Worm (Caenorhabditis elegans) whole organism, mixed stage, embryonic: ENCODE results near the gene pole-4.
A peak's percentile ranks its signal among the peaks of the same experiment; 100 is the strongest.

ENCODE experiments used
- M03D4.4 ChIP-seq: sonication (generic microtip); optimal IDR thresholded peaks from 2 replicates; lab custom pipeline; 2017; ENCODE audit warnings: mild to moderate bottlenecking, missing genetic modification characterization, missing compliant biosample characterization
- bed-3 ChIP-seq: fragments of 200-800 bp; sonication (Bioruptor generic); optimal IDR thresholded peaks from 3 replicates; lab custom pipeline; 2018; ENCODE audit warnings: mild to moderate bottlenecking, missing genetic modification characterization, moderate library complexity, missing compliant biosample characterization
- blmp-1 ChIP-seq: fragments of 150-350 bp; optimal IDR thresholded peaks from 2 replicates; lab custom pipeline; 2014; ENCODE audit warnings: missing biosample characterization, missing genetic modification characterization
- ceh-39 ChIP-seq: fragments of 150-350 bp; optimal IDR thresholded peaks from 2 replicates; lab custom pipeline; 2014; ENCODE audit warnings: missing biosample characterization, missing genetic modification characterization
- ceh-43 ChIP-seq: fragments of 200-800 bp; sonication (Bioruptor generic); optimal IDR thresholded peaks from 2 replicates; lab custom pipeline; 2018; ENCODE audit warnings: mild to moderate bottlenecking, missing genetic modification characterization, moderate library complexity, missing compliant biosample characterization
- ceh-83 ChIP-seq: fragments of 200-800 bp; sonication (Bioruptor generic); optimal IDR thresholded peaks from 2 replicates; lab custom pipeline; 2018; ENCODE audit warnings: mild to moderate bottlenecking, missing genetic modification characterization, missing compliant biosample characterization
- ces-1 ChIP-seq: fragments of 150-350 bp; optimal IDR thresholded peaks from 2 replicates; lab custom pipeline; 2014; ENCODE audit warnings: missing biosample characterization, missing genetic modification reagents, missing genetic modification characterization
- drap-1 ChIP-seq: fragments of 200-800 bp; sonication (Bioruptor generic); optimal IDR thresholded peaks from 3 replicates; lab custom pipeline; 2018; ENCODE audit warnings: mild to moderate bottlenecking, missing genetic modification characterization, missing compliant biosample characterization
- elt-1 ChIP-seq: sonication (generic microtip); optimal IDR thresholded peaks from 2 replicates; lab custom pipeline; 2017; ENCODE audit warnings: missing genetic modification characterization, mild to moderate bottlenecking, missing compliant biosample characterization, antibody characterized with exemption, moderate library complexity, borderline replicate concordance; ENCODE audit not compliant: insufficient read depth
- elt-3 ChIP-seq: fragments of 150-350 bp; optimal IDR thresholded peaks from 2 replicates; lab custom pipeline; 2014; ENCODE audit warnings: missing biosample characterization, missing genetic modification characterization
- flh-1 ChIP-seq: fragments of 200-800 bp; sonication (Bioruptor generic); optimal IDR thresholded peaks from 2 replicates; lab custom pipeline; 2018; ENCODE audit warnings: mild to moderate bottlenecking, missing genetic modification characterization, moderate library complexity, missing compliant biosample characterization
- ham-2 ChIP-seq: fragments of 200-800 bp; sonication (Bioruptor generic); optimal IDR thresholded peaks from 2 replicates; lab custom pipeline; 2018; ENCODE audit warnings: mild to moderate bottlenecking, missing genetic modification characterization, missing compliant biosample characterization
- hlh-1 ChIP-seq: fragments of 150-350 bp; optimal IDR thresholded peaks from 2 replicates; lab custom pipeline; 2014; ENCODE audit warnings: missing biosample characterization, missing genetic modification reagents, missing genetic modification characterization
- lin-13 ChIP-seq: fragments of 150-350 bp; optimal IDR thresholded peaks from 2 replicates; lab custom pipeline; 2014; ENCODE audit warnings: missing biosample characterization, missing genetic modification characterization
- lin-32 ChIP-seq: fragments of 200-800 bp; sonication (Bioruptor generic); optimal IDR thresholded peaks from 2 replicates; lab custom pipeline; 2018; ENCODE audit warnings: mild to moderate bottlenecking, missing genetic modification characterization, missing compliant biosample characterization
- lsy-2 ChIP-seq: fragments of 150-350 bp; optimal IDR thresholded peaks from 2 replicates; lab custom pipeline; 2014; ENCODE audit warnings: missing biosample characterization, missing genetic modification characterization
- mab-5 ChIP-seq: fragments of 150-350 bp; optimal IDR thresholded peaks from 2 replicates; lab custom pipeline; 2014; ENCODE audit warnings: missing biosample characterization, missing genetic modification characterization
- mep-1 ChIP-seq: fragments of 150-350 bp; optimal IDR thresholded peaks from 2 replicates; lab custom pipeline; 2017; ENCODE audit warnings: missing biosample characterization, missing genetic modification reagents, missing genetic modification characterization, inconsistent platforms
- mls-2 ChIP-seq: sonication (generic microtip); optimal IDR thresholded peaks from 2 replicates; lab custom pipeline; 2016; ENCODE audit warnings: mild to moderate bottlenecking, missing genetic modification characterization, moderate library complexity, missing compliant biosample characterization
- nhr-12 ChIP-seq: fragments of 150-350 bp; optimal IDR thresholded peaks from 2 replicates; lab custom pipeline; 2014; ENCODE audit warnings: missing biosample characterization, missing genetic modification characterization
- nhr-237 ChIP-seq: fragments of 150-350 bp; optimal IDR thresholded peaks from 2 replicates; lab custom pipeline; 2014; ENCODE audit warnings: missing biosample characterization, missing genetic modification characterization
- nhr-28 ChIP-seq: fragments of 150-350 bp; optimal IDR thresholded peaks from 2 replicates; lab custom pipeline; 2014; ENCODE audit warnings: missing biosample characterization, missing genetic modification characterization
- nhr-76 ChIP-seq: sonication (generic microtip); optimal IDR thresholded peaks from 2 replicates; lab custom pipeline; 2017; ENCODE audit warnings: missing biosample characterization, missing genetic modification characterization
- pha-4 ChIP-seq: fragments of 150-350 bp; optimal IDR thresholded peaks from 2 replicates; lab custom pipeline; 2018; ENCODE audit warnings: missing biosample characterization, missing genetic modification reagents, missing genetic modification characterization
- snpc-4 ChIP-seq: fragments of 150-350 bp; optimal IDR thresholded peaks from 2 replicates; lab custom pipeline; 2014; ENCODE audit warnings: missing biosample characterization, missing genetic modification characterization
- sptf-1 ChIP-seq: sonication (generic microtip); optimal IDR thresholded peaks from 2 replicates; lab custom pipeline; 2017; ENCODE audit warnings: mild to moderate bottlenecking, missing genetic modification characterization, moderate library complexity, missing compliant biosample characterization
- tbx-8 ChIP-seq: fragments of 200-800 bp; sonication (Bioruptor generic); optimal IDR thresholded peaks from 2 replicates; lab custom pipeline; 2018; ENCODE audit warnings: mild to moderate bottlenecking, missing genetic modification characterization, moderate library complexity, missing compliant biosample characterization
- zip-8 ChIP-seq: fragments of 150-350 bp; optimal IDR thresholded peaks from 2 replicates; lab custom pipeline; 2014; ENCODE audit warnings: missing biosample characterization, missing genetic modification characterization
- ztf-11 ChIP-seq: fragments of 150-350 bp; optimal IDR thresholded peaks from 2 replicates; lab custom pipeline; 2014; ENCODE audit warnings: missing biosample characterization, missing genetic modification characterization

Gene pole-4

DNA sequence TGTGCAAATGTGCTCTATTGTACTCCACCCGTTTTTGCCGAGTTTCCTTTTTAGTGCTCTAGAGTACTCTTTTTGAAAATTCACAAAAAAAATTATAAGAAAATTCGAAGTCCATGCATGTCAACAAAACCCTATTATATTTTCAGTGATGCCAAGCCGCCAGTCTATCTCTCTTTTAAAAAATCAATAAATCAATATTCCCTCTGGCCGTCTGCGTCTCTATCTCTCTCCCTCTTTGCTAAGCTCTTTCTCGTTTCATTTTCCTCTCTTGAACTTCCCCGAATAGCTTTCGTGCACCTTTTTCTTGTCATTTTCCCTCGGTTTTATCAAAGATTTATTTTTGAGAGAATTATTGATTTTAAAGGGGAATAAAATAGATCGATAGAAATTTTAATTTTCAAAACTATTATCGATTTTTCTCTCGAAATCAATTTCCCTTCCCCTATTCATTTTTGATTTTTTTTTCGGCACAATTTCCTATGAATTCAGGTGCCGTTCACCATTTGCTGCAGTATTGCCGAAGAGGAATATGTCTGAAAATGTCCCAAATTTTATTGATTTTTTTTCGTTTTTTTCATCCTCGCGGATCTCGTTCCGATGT is 16.6 kb downstream of the pole-4 start:
- no peak for TF ChIP-seq ztf-11
- no peak for TF ChIP-seq ceh-83 (GFP tag; lab: Kevin White, UChicago)
- no peak for TF ChIP-seq nhr-28 (tag; lab: Kevin White, UChicago)
- no peak for TF ChIP-seq nhr-76
- TF ChIP-seq lin-13 = no peak
- TF ChIP-seq mls-2 (tag; lab: Kevin White, UChicago) = no peak
- TF ChIP-seq lin-32 (GFP tag; lab: Kevin White, UChicago) = no peak
- no peak for TF ChIP-seq sptf-1 (tag; lab: Kevin White, UChicago)
- TF ChIP-seq nhr-12 (tag; lab: Kevin White, UChicago) = no peak
- no peak for TF ChIP-seq snpc-4
- TF ChIP-seq hlh-1 (tag; lab: Kevin White, UChicago) = no peak
- TF ChIP-seq pha-4 (tag; lab: Kevin White, UChicago) = no peak
- TF ChIP-seq bed-3 (GFP tag; lab: Kevin White, UChicago) = no peak
- TF ChIP-seq mep-1 = no peak

DNA sequence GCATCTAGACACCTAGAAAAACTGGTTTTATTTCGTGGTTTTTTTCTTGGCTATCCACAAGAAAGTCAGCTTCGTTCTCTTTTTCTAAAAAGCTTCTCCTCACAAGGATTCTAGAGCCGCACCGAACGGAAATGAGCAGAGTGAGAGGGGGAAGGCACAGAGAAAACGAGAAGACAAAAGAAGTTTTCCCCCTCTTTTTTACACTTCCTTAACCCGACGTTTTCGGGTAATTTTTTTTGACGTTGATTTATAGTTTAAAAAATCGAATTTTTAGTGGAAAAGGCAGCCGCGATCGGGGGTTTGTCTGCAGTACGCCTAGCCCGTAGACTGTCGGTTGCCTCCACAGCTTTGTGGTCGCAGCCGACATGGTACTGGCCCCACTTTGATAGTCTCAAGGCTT is 22.6 kb downstream of the pole-4 start:
- TF ChIP-seq ces-1 (peak; percentile 15), lin-13 (no peak)

- TF ChIP-seq drap-1 (GFP tag; lab: Kevin White, UChicago) (no peak), elt-1 (tag; lab: Kevin White, UChicago) (no peak), ztf-11 (no peak), flh-1 (no peak), M03D4.4 (tag; lab: Kevin White, UChicago) (no peak), sptf-1 (tag; lab: Kevin White, UChicago) (no peak), ces-1 (no peak), ceh-39 (no peak), nhr-237 (tag; lab: Kevin White, UChicago) (no peak), zip-8 (tag; lab: Kevin White, UChicago) (no peak), mab-5 (tag; lab: Kevin White, UChicago) (no peak), pha-4 (tag; lab: Kevin White, UChicago) (no peak), elt-3 (tag; lab: Kevin White, UChicago) (no peak), mls-2 (tag; lab: Kevin White, UChicago) (no peak), ceh-43 (GFP tag; lab: Kevin White, UChicago) (no peak)
- TF ChIP-seq, all 35 proteins: peak for 0
These were observed 23.6 kb downstream of the pole-4 start for ce11 chrII:14945518-14945917.

ce11 chrII:14940980-14941379 is 28.2 kb downstream of the pole-4 start:
- no peak for TF ChIP-seq drap-1 (GFP tag; lab: Kevin White, UChicago)
- TF ChIP-seq ceh-43 (GFP tag; lab: Kevin White, UChicago) = no peak
- no peak for TF ChIP-seq pha-4 (tag; lab: Kevin White, UChicago)
- TF ChIP-seq snpc-4 = no peak
- no peak for TF ChIP-seq nhr-237 (tag; lab: Kevin White, UChicago)
- no peak for TF ChIP-seq flh-1
- TF ChIP-seq mls-2 (tag; lab: Kevin White, UChicago) = no peak
- no peak for TF ChIP-seq M03D4.4 (tag; lab: Kevin White, UChicago)
- TF ChIP-seq nhr-12 (tag; lab: Kevin White, UChicago) = no peak
- no peak for TF ChIP-seq ham-2 (GFP tag; lab: Kevin White, UChicago)
- no peak for TF ChIP-seq lsy-2 (tag; lab: Kevin White, UChicago)
- no peak for TF ChIP-seq ztf-11
- no peak for TF ChIP-seq nhr-28 (tag; lab: Kevin White, UChicago)
- no peak for TF ChIP-seq hlh-1 (tag; lab: Kevin White, UChicago)
- no peak for TF ChIP-seq blmp-1
- TF ChIP-seq sptf-1 (tag; lab: Kevin White, UChicago) = no peak

DNA sequence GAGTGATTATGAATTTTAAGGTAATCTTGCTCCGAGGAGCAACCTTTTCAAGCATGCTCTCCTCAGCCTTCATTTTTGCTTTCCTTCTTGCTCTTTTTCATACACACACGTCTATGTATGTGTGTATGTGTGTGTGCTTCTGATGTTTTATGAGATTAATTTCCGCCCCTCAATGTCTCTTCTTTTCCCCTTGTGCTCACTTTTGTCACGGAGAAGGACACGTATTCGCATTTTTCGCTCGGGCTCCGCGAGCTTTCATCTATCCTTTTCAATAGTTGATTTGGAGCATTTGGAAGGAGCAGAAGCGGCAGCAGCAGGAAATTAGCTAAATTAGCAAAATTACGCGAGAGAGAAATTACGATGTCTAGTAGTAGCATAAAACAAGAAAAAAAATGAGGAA is 28.8 kb downstream of the pole-4 start:
- TF ChIP-seq ces-1 = peak; percentile 70
- TF ChIP-seq elt-1 (tag; lab: Kevin White, UChicago) = no peak

ce11 chrII:14938319-14938718 is 30.8 kb downstream of the pole-4 start:
- TF ChIP-seq tbx-8 (GFP tag; lab: Kevin White, UChicago) (no peak), ces-1 (peak; percentile 95), nhr-76 (no peak)
